Fruit fly (Drosophila melanogaster): ENCODE results near the gene emei.

emei gene

dm6 chr3L:11120419-11120958, 11.0 kb downstream of the emei start, which contains the start of the genes FoxK and mRpL2 (continued):
- TF ChIP-seq aop (GFP tag; IDR thresholded peaks at IDR 0.05) (no peak), odd (GFP tag; optimal IDR thresholded peaks at IDR 0.05) (no peak), hb (GFP tag; IDR thresholded peaks at IDR 0.05; ENCODE audit: partially characterized antibody) (no peak), yki (optimal IDR thresholded peaks at IDR 0.05) (no peak), sens-2 (GFP tag; IDR thresholded peaks at IDR 0.05) (no peak), CG33557 (GFP tag; optimal IDR thresholded peaks at IDR 0.05) (no peak), CrebB (tag; optimal IDR thresholded peaks at IDR 0.05) (no peak), rib (GFP tag; IDR thresholded peaks at IDR 0.05) (0 out of 2 replicates have a peak, but pooled peaks have one; percentile 10), ttk (GFP tag; IDR thresholded peaks at IDR 0.05) (no peak), CG3407 (GFP tag; optimal IDR thresholded peaks at IDR 0.05) (no peak), CG15479 (GFP tag; optimal IDR thresholded peaks at IDR 0.05) (no peak), chif (GFP tag; optimal IDR thresholded peaks at IDR 0.05) (no peak), CG4854 (GFP tag; optimal IDR thresholded peaks at IDR 0.05) (no peak), ase (GFP tag; IDR thresholded peaks at IDR 0.05) (no peak), MBD-R2 (GFP tag; IDR thresholded peaks at IDR 0.05) (peak; percentile 89), NK7.1 (GFP tag; optimal IDR thresholded peaks at IDR 0.05) (no peak), da (GFP tag; optimal IDR thresholded peaks at IDR 0.05) (no peak), CG30403 (GFP tag; optimal IDR thresholded peaks at IDR 0.05) (no peak), CG12942 (GFP tag; optimal IDR thresholded peaks at IDR 0.05) (no peak), E2f2 (GFP tag; IDR thresholded peaks at IDR 0.05) (peak; percentile 58), CG42726 (GFP tag; IDR thresholded peaks at IDR 0.05; ENCODE audit: partially characterized antibody) (0 out of 2 replicates have a peak, but pooled peaks have one; percentile 29), Drgx (GFP tag; IDR thresholded peaks at IDR 0.05) (peak; percentile 68), insv (GFP tag; optimal IDR thresholded peaks at IDR 0.05) (peak in 1 of 2 experiments; percentile 38), ara (GFP tag; IDR thresholded peaks at IDR 0.05) (no peak), tna (GFP tag; IDR thresholded peaks at IDR 0.05; ENCODE audit: partially characterized antibody) (peak; percentile 27; the same call in 1 of the 2 replicates), CG6854 (GFP tag; optimal IDR thresholded peaks at IDR 0.05) (no peak), fd102C (GFP tag; optimal IDR thresholded peaks at IDR 0.05) (no peak), Meics (GFP tag; optimal IDR thresholded peaks at IDR 0.05) (no peak), pzg (GFP tag; optimal IDR thresholded peaks at IDR 0.05) (peak; percentile 82), CG13296 (GFP tag; optimal IDR thresholded peaks at IDR 0.05) (no peak), CG8944 (GFP tag; optimal IDR thresholded peaks at IDR 0.05) (no peak), zfh2 (GFP tag; optimal IDR thresholded peaks at IDR 0.05) (no peak), CG11456 (GFP tag; IDR thresholded peaks at IDR 0.05) (no peak), Side (GFP tag; optimal IDR thresholded peaks at IDR 0.05) (no peak), CG8089 (GFP tag; optimal IDR thresholded peaks at IDR 0.05) (no peak), CG9932 (GFP tag; IDR thresholded peaks at IDR 0.05) (no peak), CG2712 (tag; optimal IDR thresholded peaks at IDR 0.05) (peak; percentile 34), ssp (GFP tag; IDR thresholded peaks at IDR 0.05) (no peak), gem (tag; optimal IDR thresholded peaks at IDR 0.05) (peak; percentile 4), CG7745 (tag; optimal IDR thresholded peaks at IDR 0.05) (no peak), CG1529 (GFP tag; optimal IDR thresholded peaks at IDR 0.05) (no peak), twi (tag; optimal IDR thresholded peaks at IDR 0.05) (no peak), CG5953 (GFP tag; IDR thresholded peaks at IDR 0.05) (no peak), CG18599 (GFP tag; optimal IDR thresholded peaks at IDR 0.05) (no peak), HLH4C (GFP tag; IDR thresholded peaks at IDR 0.05; ENCODE audit: partially characterized antibody) (no peak), CG9797 (GFP tag; optimal IDR thresholded peaks at IDR 0.05) (peak; percentile 54), lilli (GFP tag; optimal IDR thresholded peaks at IDR 0.05) (no peak), Optix (GFP tag; IDR thresholded peaks at IDR 0.05) (no peak), ken (GFP tag; IDR thresholded peaks at IDR 0.05) (no peak), CG14014 (GFP tag; IDR thresholded peaks at IDR 0.05) (0 out of 2 replicates have a peak, but pooled peaks have one; percentile 6), unpg (GFP tag; optimal IDR thresholded peaks at IDR 0.05) (no peak), Camta (GFP tag; optimal IDR thresholded peaks at IDR 0.05) (no peak)
